Worm (Caenorhabditis elegans): ENCODE measurements around the gene cnc-5.

DNA sequence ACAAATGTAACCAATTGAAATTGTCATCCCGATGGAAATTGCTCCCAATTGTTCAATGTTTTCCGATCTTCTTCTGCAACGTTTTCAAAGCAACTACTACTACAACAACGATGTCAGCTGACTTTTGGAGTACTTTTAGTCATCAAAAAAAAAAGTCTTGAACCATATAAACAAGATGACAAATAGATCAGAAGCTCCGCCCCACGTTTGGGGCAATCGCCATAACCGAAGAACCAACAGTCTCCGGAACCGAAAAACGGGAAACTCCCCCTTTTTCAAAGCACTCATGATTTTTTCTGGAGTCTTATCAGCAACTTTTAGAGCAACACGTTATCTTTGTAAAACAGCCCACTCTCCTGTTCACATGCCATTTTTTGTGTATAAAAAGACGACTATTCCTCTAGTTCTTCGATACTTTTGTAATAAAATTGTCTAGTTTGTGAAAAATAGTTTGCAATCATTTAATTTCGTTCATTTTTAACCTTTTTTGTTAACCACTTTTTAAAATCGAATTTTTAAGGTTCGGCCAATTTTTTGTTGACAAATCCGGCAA is 14.3 kb downstream of the cnc-5 start:
- no peak for TF ChIP-seq ama-1 (optimal IDR thresholded peaks at IDR 0.05)
- no peak for TF ChIP-seq pha-4 (GFP tag; IDR thresholded peaks at IDR 0.05)
- no peak for TF ChIP-seq pha-4 (tag; optimal IDR thresholded peaks at IDR 0.05)
- no peak for TF ChIP-seq nhr-25 (tag; optimal IDR thresholded peaks at IDR 0.05; ENCODE audit: borderline replicate concordance, insufficient read depth)
- TF ChIP-seq mdl-1 (tag; optimal IDR thresholded peaks at IDR 0.05): no peak
- TF ChIP-seq snpc-4 (tag; optimal IDR thresholded peaks at IDR 0.05): no peak
- peak; percentile 44 for TF ChIP-seq dve-1 (tag; optimal IDR thresholded peaks at IDR 0.05; ENCODE audit: insufficient read depth)
- peak; percentile 43 for TF ChIP-seq hlh-30 (tag; optimal IDR thresholded peaks at IDR 0.05; ENCODE audit: insufficient read depth)
- TF ChIP-seq T20F7.1 (GFP tag; optimal IDR thresholded peaks at IDR 0.05): no peak
- no peak for TF ChIP-seq hif-1 (tag; optimal IDR thresholded peaks at IDR 0.05)

All from whole organism, L4 larva.